Fruit fly (Drosophila melanogaster): ENCODE measurements around the gene CG2211.

CG2211 gene

dm6 chr3L:1319097-1319725 is 15.9 kb downstream of the CG2211 start (continued):
- TF ChIP-seq CG6854 (GFP tag; optimal IDR thresholded peaks at IDR 0.05) (peak; percentile 98), svp (GFP tag) (peak; percentile 99), OdsH (GFP tag; optimal IDR thresholded peaks at IDR 0.05) (peak; percentile 96), Lpt (GFP tag; optimal IDR thresholded peaks at IDR 0.05) (peak; percentile 94), Ets21C (GFP tag; optimal IDR thresholded peaks at IDR 0.05) (peak; percentile 95), ss (GFP tag; optimal IDR thresholded peaks at IDR 0.05) (peak; percentile 67 to 70), Met (GFP tag; optimal IDR thresholded peaks at IDR 0.05) (peak; percentile 99), CG9139 (GFP tag; optimal IDR thresholded peaks at IDR 0.05) (peak; percentile 67), esn (GFP tag; optimal IDR thresholded peaks at IDR 0.05) (peak; percentile 99), eg (GFP tag; IDR thresholded peaks at IDR 0.05) (peak; percentile 92), CG11762 (GFP tag; optimal IDR thresholded peaks at IDR 0.05; ENCODE audit: insufficient read depth) (peak; percentile 91), CG15336 (GFP tag; IDR thresholded peaks at IDR 0.05) (peak; percentile 96), Smox (GFP tag; optimal IDR thresholded peaks at IDR 0.05) (peak; percentile 97), Sox15 (GFP tag; optimal IDR thresholded peaks at IDR 0.05) (peak; percentile 89), Blimp-1 (GFP tag; optimal IDR thresholded peaks at IDR 0.05) (peak; percentile 89), topi (GFP tag; optimal IDR thresholded peaks at IDR 0.05) (peak; percentile 97), cyc (GFP tag; optimal IDR thresholded peaks at IDR 0.05) (peak; percentile 98)

- no peak for TF ChIP-seq CG8119 (GFP tag; IDR thresholded peaks at IDR 0.05)
- no peak for TF ChIP-seq CG8319 (GFP tag; optimal IDR thresholded peaks at IDR 0.05)
- no peak for TF ChIP-seq ss (GFP tag; optimal IDR thresholded peaks at IDR 0.05)
- TF ChIP-seq Eip78C (GFP tag), result peak; percentile 36
- TF ChIP-seq CG4318 (GFP tag; optimal IDR thresholded peaks at IDR 0.05), result no peak
- peak; percentile 30 for TF ChIP-seq CG6854 (GFP tag; optimal IDR thresholded peaks at IDR 0.05)
- TF ChIP-seq achi (GFP tag; optimal IDR thresholded peaks at IDR 0.05), result no peak
- TF ChIP-seq salr (GFP tag; optimal IDR thresholded peaks at IDR 0.05), result no peak
- TF ChIP-seq Hr39 (GFP tag; optimal IDR thresholded peaks at IDR 0.05), result no peak
- TF ChIP-seq Lpt (GFP tag; optimal IDR thresholded peaks at IDR 0.05), result no peak
- no peak for TF ChIP-seq CG9139 (GFP tag; optimal IDR thresholded peaks at IDR 0.05)
- no peak for TF ChIP-seq Gug (GFP tag; IDR thresholded peaks at IDR 0.05)
- peak; percentile 74 for TF ChIP-seq svp (GFP tag)
- no peak for TF ChIP-seq dac (GFP tag; optimal IDR thresholded peaks at IDR 0.05)
- TF ChIP-seq dsx (GFP tag; optimal IDR thresholded peaks at IDR 0.05; ENCODE audit: poor library complexity, severe bottlenecking), result peak; percentile 37
- TF ChIP-seq spab (GFP tag; optimal IDR thresholded peaks at IDR 0.05), result no peak
- no peak for TF ChIP-seq CG3919 (GFP tag; optimal IDR thresholded peaks at IDR 0.05)
- no peak for TF ChIP-seq Eip93F (GFP tag; optimal IDR thresholded peaks at IDR 0.05)
- no peak for TF ChIP-seq esn (GFP tag; optimal IDR thresholded peaks at IDR 0.05)
- 0 out of 3 replicates have a peak, but pooled peaks have one; percentile 15 for TF ChIP-seq eg (GFP tag; IDR thresholded peaks at IDR 0.05)
- no peak for TF ChIP-seq CG11762 (GFP tag; optimal IDR thresholded peaks at IDR 0.05; ENCODE audit: insufficient read depth)
- peak; percentile 79 for TF ChIP-seq vri (GFP tag; optimal IDR thresholded peaks at IDR 0.05)
- no peak for TF ChIP-seq CG1621 (tag; optimal IDR thresholded peaks at IDR 0.05)
- no peak for TF ChIP-seq fd85E (GFP tag; optimal IDR thresholded peaks at IDR 0.05)
- peak; percentile 60; the same call in 2 of the 3 replicates for TF ChIP-seq CG6163 (GFP tag; IDR thresholded peaks at IDR 0.05)
- TF ChIP-seq Ets21C (GFP tag; optimal IDR thresholded peaks at IDR 0.05), result no peak
- TF ChIP-seq Ets96B (tag; optimal IDR thresholded peaks at IDR 0.05), result no peak
- no peak for TF ChIP-seq Sox102F (GFP tag; optimal IDR thresholded peaks at IDR 0.05)
- no peak for TF ChIP-seq CG6808 (GFP tag; optimal IDR thresholded peaks at IDR 0.05)
- TF ChIP-seq Sox14 (GFP tag; optimal IDR thresholded peaks at IDR 0.05), result no peak
- no peak for TF ChIP-seq CG15336 (GFP tag; IDR thresholded peaks at IDR 0.05)
- no peak for TF ChIP-seq CG7368 (GFP tag; optimal IDR thresholded peaks at IDR 0.05)
- TF ChIP-seq acj6 (GFP tag; optimal IDR thresholded peaks at IDR 0.05), result no peak
Measured at dm6 chr3L:1318241-1318640, 16.9 kb downstream of the CG2211 start, which contains the start of gene Myo61F. TSS of gene Myo61F (plus strand) at chr3L:1318480.

Measured in whole organism, prepupa.